Fruit fly (Drosophila melanogaster) whole organism: Measurements from ENCODE around the gene Asator.

Experiments
- CG8478 ChIP-seq: fragments of >200 bp; optimal IDR thresholded peaks from 2 replicates; lab custom pipeline; 2018; ENCODE audit warnings: inconsistent platforms
- Dll ChIP-seq: fragments of >200 bp; optimal IDR thresholded peaks from 2 replicates; lab custom pipeline; 2017
- EcR ChIP-seq, 2 experiments: fragments of >200 bp; optimal IDR thresholded peaks; 2 replicates each; lab custom pipeline; 2017; ENCODE audit warnings: missing biosample characterization in 2 of 2, missing genetic modification characterization in 2 of 2, missing genetic modification reagents in 2 of 2
- pan ChIP-seq: fragments of >200 bp; optimal IDR thresholded peaks from 2 replicates; lab custom pipeline; 2017
- psq ChIP-seq: fragments of >200 bp; optimal IDR thresholded peaks from 2 replicates; lab custom pipeline; 2017
- usp ChIP-seq: fragments of >200 bp; optimal IDR thresholded peaks from 2 replicates; lab custom pipeline; 2017; ENCODE audit warnings: missing biosample characterization, missing genetic modification characterization, mixed read lengths

Gene Asator

DNA sequence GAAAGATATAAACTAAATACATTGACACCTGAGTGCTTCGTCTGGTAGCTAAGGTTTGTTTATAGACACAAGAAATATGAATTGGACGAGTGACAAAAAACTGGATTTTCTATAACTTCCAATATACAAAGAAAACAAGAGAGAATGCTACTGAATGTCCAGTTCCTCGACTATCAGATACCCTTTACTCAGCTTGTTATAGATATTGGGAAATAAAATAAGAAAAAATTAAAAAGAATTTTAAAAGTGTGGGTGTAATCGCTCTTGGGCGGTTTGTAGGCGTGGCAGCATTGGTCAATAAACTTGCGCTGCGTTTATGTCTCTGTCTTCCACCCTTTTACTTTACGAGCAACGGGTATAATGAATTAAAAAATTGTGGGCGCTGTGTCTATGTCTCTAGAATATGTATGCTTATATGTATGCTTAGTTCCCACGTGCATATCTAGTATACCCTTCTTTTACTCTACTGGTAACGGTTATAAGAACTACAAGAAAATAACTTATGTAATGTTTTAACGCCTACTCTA lies 9.6 kb upstream of the Asator start:
- TF ChIP-seq CG8478 (lab: Kevin White, UChicago) (no peak), EcR (GFP tag; optimal IDR thresholded peaks at IDR 0.05; lab: Kevin White, UChicago) (no peak), Dll (lab: Kevin White, UChicago) (no peak), pan (no peak), psq (lab: Kevin White, UChicago) (no peak), usp (GFP tag; lab: Kevin White, UChicago) (no peak)

DNA sequence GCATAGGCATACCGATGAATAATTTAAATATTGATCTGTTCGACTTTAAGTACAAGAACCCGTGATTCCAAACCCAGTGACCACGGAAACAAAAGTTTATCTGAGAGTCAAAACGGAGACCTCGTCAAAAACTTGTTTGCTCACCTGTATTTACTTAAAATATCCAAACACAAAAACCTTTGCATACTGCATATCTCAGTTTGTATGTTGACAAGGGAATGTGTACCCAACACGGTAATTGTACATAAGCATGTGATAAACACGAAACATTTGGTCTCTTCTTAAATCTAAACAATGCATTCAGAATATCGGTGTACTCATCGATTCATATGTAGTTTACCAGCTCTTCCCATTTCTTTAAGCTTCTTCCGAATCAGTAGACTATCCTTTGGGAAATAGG lies 8.9 kb upstream of the Asator start:
- TF ChIP-seq CG8478 (lab: Kevin White, UChicago) (no peak), psq (lab: Kevin White, UChicago) (no peak), pan (no peak), EcR (GFP tag; optimal IDR thresholded peaks at IDR 0.05; lab: Kevin White, UChicago) (no peak), Dll (lab: Kevin White, UChicago) (no peak), usp (GFP tag; lab: Kevin White, UChicago) (no peak)

DNA sequence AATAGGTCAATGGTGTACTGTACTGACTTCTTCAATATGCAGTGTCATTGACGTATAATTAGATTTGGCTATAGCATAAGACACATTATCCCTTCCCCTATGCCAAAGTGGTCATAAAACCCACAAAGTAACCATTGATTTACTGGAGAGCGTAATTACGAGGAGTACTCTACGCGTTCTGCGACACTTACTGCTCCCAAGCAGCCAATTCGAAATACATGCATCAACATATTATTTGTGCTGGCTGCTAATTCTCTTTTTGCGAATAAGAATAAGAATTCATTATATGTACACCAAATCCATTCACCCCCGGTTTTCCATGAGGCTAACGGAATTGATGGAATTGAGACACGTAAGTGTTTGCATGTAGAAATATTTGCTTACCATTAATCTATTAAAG lies 3.8 kb upstream of the Asator start:
- TF ChIP-seq EcR (GFP tag; optimal IDR thresholded peaks at IDR 0.05; lab: Kevin White, UChicago) (no peak), psq (lab: Kevin White, UChicago) (no peak)

DNA sequence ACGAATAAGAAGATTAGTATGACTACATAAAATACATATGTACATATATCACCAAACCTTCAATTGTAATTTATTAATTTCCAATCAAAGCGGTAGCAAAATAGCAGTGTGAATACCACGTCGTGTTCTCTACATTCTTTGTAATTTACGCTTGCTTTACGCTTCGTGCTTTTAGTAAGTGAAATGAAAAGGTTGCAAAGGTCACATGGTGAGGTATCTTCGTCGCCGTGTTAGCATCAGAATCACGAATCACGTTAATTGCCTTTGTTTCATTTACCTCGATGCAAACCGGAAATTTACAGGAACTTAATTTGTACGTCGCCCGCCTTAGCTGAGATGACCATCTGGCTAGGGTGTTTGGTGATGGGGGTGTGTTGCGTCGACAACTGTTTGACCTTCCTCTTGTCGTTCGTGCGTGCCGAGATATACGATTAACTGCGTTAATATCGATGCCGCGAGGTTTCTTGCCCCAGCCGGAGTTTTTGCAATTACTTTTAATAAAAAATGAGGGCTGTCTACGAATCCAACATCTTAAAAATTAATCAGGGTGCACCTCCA lies 2.0 kb upstream of the Asator start:
- TF ChIP-seq pan (no peak), Dll (lab: Kevin White, UChicago) (no peak), usp (GFP tag; lab: Kevin White, UChicago) (no peak), psq (lab: Kevin White, UChicago) (no peak), EcR (GFP tag; optimal IDR thresholded peaks at IDR 0.05; lab: Kevin White, UChicago) (no peak), CG8478 (lab: Kevin White, UChicago) (no peak)

DNA sequence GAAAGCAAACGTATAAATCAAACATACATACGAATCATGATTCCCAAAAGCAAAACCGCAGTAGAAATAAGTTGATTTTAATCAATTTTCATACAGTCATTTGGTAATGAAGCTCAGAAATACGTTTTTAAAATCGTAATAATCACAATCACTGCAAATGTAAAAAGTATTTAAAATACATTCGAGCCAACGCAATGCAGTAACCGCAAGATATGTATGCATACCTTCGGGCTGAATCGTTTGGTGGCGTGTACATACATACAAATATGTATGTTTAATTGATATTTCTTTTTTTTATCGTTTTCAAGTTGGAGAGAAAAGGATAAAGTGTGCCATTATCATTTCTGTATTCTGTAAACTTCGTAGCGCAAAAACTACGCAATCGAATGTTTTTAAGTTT lies 1.3 kb upstream of the Asator start:
- TF ChIP-seq CG8478 (lab: Kevin White, UChicago) (no peak), psq (lab: Kevin White, UChicago) (no peak), usp (GFP tag; lab: Kevin White, UChicago) (no peak), EcR (GFP tag; optimal IDR thresholded peaks at IDR 0.05; lab: Kevin White, UChicago) (no peak), pan (no peak), Dll (lab: Kevin White, UChicago) (no peak)

DNA sequence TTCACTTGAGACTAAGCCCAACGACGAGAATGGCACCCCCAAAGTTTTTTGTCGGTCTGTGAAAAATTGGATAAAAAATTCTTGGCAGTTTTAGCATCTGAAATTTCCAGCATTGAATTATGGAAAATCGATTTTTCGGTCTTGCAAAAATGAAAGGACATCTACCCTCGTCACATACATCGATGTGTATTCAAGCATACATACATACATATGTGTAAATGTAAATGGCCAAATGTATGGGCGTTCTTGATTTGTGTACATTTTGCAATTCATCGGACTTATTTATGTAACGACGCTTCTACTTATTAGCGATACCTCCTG lies 727 bp upstream of the Asator start:
- TF ChIP-seq CG8478 (lab: Kevin White, UChicago) (no peak), Dll (lab: Kevin White, UChicago) (no peak), psq (lab: Kevin White, UChicago) (no peak), usp (GFP tag; lab: Kevin White, UChicago) (no peak), EcR (GFP tag; optimal IDR thresholded peaks at IDR 0.05; lab: Kevin White, UChicago) (no peak), pan (no peak)

DNA sequence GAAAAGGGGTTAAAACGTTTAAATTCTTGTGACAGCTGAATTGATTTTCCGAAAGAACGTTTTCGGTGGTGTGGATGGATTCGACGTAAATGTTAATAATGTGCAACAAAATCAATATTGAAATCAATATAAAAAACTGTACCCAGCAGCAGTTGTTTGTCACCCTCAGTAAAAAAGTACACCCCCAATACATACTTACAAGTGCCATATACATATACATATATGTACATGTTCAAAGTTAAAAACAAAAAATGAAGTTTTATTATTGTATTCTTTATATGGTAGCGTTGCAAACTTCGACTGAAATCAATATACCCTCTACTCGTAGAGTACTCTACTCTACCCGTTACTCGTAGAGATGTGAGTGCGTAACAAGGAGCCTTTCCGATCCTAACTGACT lies 1.3 kb downstream of the Asator start:
- TF ChIP-seq psq (lab: Kevin White, UChicago) (no peak), Dll (lab: Kevin White, UChicago) (no peak), usp (GFP tag; lab: Kevin White, UChicago) (no peak), EcR (GFP tag; optimal IDR thresholded peaks at IDR 0.05; lab: Kevin White, UChicago) (no peak), pan (no peak), CG8478 (lab: Kevin White, UChicago) (no peak)

DNA sequence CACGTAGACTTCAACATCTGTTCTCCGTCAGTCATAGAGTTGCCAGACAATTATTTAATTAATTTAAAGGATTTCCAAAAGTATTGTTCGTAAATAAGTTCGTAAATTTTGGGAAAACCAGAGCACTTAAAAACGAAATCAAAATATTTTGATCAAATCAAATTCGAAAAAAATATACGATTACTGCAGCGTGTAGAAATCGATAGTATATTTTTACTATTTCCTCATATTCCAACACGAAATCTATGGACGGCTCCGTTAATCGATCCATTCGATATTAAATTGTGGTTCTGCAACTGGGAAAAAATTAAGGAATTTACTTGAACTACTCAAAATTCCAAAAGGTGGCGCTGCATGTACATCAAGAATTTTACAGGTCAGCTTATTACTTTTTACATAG lies 2.4 kb downstream of the Asator start:
- TF ChIP-seq pan = no peak
- no peak for TF ChIP-seq EcR (GFP tag; optimal IDR thresholded peaks at IDR 0.05; lab: Kevin White, UChicago)
- TF ChIP-seq usp (GFP tag; lab: Kevin White, UChicago) = no peak
- no peak for TF ChIP-seq CG8478 (lab: Kevin White, UChicago)
- TF ChIP-seq psq (lab: Kevin White, UChicago) = no peak
- no peak for TF ChIP-seq Dll (lab: Kevin White, UChicago)

DNA sequence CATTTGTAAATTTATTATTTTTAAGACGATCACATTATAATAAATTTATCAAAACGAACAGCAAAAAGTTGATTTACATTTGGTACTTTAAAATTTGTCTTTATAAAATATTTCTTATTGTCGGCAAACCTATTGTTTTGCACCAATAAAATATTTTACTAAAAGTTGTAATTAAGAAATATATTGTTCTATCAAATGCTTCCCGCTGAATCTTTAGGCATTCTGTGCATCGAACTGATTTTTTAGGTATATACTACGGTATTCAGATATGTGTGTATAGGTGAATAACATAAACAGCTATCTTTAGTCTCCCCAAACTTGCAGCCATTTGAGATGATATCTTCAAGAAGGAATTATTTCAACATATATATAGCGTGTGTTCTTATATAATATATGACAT lies 3.0 kb downstream of the Asator start:
- TF ChIP-seq EcR (GFP tag; optimal IDR thresholded peaks at IDR 0.05; lab: Kevin White, UChicago) = no peak
- TF ChIP-seq Dll (lab: Kevin White, UChicago) = no peak
- no peak for TF ChIP-seq pan
- no peak for TF ChIP-seq psq (lab: Kevin White, UChicago)
- no peak for TF ChIP-seq usp (GFP tag; lab: Kevin White, UChicago)
- TF ChIP-seq CG8478 (lab: Kevin White, UChicago) = no peak

DNA sequence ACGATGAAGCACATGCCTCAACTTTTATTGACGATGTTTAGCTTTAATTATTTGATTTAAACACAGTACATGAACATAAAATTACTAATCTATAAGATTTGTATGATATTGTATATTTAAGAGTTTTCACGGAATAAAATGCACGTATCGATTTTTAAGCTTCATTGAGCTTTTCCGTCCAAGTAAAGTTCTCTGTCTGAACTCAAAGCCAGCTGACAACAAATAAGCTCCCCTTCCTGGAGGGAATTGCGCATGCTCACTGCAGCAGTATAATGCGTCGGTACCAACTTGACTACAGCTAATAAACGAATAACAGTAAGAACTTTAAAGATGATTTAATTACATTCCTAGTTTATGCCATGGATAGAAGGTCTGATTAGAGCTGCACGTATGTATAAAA lies 5.1 kb downstream of the Asator start:
- TF ChIP-seq CG8478 (lab: Kevin White, UChicago) (no peak), pan (no peak), Dll (lab: Kevin White, UChicago) (no peak), EcR (GFP tag; optimal IDR thresholded peaks at IDR 0.05; lab: Kevin White, UChicago) (no peak), usp (GFP tag; lab: Kevin White, UChicago) (no peak), psq (lab: Kevin White, UChicago) (no peak)

DNA sequence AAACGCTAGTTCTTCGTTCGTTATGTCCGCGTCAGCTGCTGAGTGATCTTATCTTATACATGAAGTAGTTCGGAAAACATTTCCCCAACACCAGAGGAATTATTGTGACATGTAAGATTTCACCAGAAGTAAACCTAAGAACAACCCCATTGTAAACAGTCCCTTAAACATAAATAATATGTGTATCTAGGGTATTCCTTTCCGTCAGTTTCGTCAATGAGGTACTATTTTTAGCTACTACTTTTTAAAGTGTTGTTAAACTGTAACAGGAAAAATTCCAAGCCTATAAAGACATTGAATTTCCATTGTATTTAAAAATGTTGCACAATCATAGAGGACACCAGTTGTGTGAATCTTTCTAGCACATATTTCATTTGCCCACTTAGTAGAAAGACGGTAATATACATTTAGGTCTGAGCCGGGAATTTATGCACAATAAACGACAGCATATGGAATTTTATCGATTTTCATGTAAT lies 6.1 kb downstream of the Asator start:
- TF ChIP-seq psq (lab: Kevin White, UChicago) (no peak), EcR (GFP tag; optimal IDR thresholded peaks at IDR 0.05; lab: Kevin White, UChicago) (no peak), CG8478 (lab: Kevin White, UChicago) (no peak), usp (GFP tag; lab: Kevin White, UChicago) (no peak)

DNA sequence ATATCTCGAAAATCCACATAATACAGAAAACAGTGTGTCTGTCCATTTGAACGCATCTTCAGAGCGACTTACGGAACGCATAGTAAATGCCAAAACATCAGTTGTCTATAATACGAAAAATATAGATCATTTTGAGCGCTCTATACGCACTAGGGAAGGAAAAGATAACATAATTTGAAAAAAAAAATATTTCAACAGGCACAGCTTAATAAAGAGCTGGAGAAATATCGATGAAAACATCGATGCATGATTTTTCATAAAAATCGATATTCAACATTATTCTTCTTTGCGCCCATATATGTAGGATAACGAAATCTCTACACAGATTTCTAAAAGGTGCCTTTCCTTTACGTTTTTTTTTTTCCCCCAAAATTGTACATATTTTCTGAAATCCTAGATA lies 7.1 kb downstream of the Asator start:
- TF ChIP-seq CG8478 (lab: Kevin White, UChicago) (no peak), usp (GFP tag; lab: Kevin White, UChicago) (no peak), Dll (lab: Kevin White, UChicago) (no peak), psq (lab: Kevin White, UChicago) (no peak), pan (no peak), EcR (GFP tag; optimal IDR thresholded peaks at IDR 0.05; lab: Kevin White, UChicago) (no peak)
